Fruit fly (Drosophila melanogaster): ENCODE data around the gene CG11313.

The CG11313 gene

dm6 chr3R:30775249-30775648, 44.3 kb upstream of the CG11313 start (continued):
- TF ChIP-seq CG10669 (GFP tag; optimal IDR thresholded peaks at IDR 0.05) (no peak), vri (GFP tag; optimal IDR thresholded peaks at IDR 0.05) (no peak), CG9139 (GFP tag; optimal IDR thresholded peaks at IDR 0.05) (no peak), Hr39 (GFP tag; optimal IDR thresholded peaks at IDR 0.05) (peak; percentile 2), acj6 (GFP tag; optimal IDR thresholded peaks at IDR 0.05) (peak; percentile 20), esn (GFP tag; optimal IDR thresholded peaks at IDR 0.05) (peak; percentile 36), CG6163 (GFP tag; IDR thresholded peaks at IDR 0.05) (peak; percentile 45; the same call in 1 of the 3 replicates), CG8632 (GFP tag; optimal IDR thresholded peaks at IDR 0.05) (peak; percentile 8), CG6808 (GFP tag; optimal IDR thresholded peaks at IDR 0.05) (no peak), fd85E (GFP tag; optimal IDR thresholded peaks at IDR 0.05) (no peak), dac (GFP tag; optimal IDR thresholded peaks at IDR 0.05) (no peak), net (GFP tag; optimal IDR thresholded peaks at IDR 0.05) (peak; percentile 27), CG32006 (GFP tag; optimal IDR thresholded peaks at IDR 0.05) (peak; percentile 44), CG3919 (GFP tag; optimal IDR thresholded peaks at IDR 0.05) (peak; percentile 22), Met (GFP tag; optimal IDR thresholded peaks at IDR 0.05) (no peak), CG1621 (tag; optimal IDR thresholded peaks at IDR 0.05) (no peak), OdsH (GFP tag; optimal IDR thresholded peaks at IDR 0.05) (peak; percentile 15), achi (GFP tag; optimal IDR thresholded peaks at IDR 0.05) (no peak), salr (GFP tag; optimal IDR thresholded peaks at IDR 0.05) (no peak), CG10631 (GFP tag; optimal IDR thresholded peaks at IDR 0.05) (peak; percentile 24), Smox (GFP tag; optimal IDR thresholded peaks at IDR 0.05) (no peak), Eip78C (GFP tag) (peak; percentile 84)

- TF ChIP-seq CG34406 (GFP tag; optimal IDR thresholded peaks at IDR 0.05), result no peak
- TF ChIP-seq CG15336 (GFP tag; IDR thresholded peaks at IDR 0.05), result no peak
- TF ChIP-seq CG6163 (GFP tag; IDR thresholded peaks at IDR 0.05), result peak; percentile 47; the same call in 1 of the 3 replicates
- no peak for TF ChIP-seq CG1621 (tag; optimal IDR thresholded peaks at IDR 0.05)
- no peak for TF ChIP-seq fd59A (GFP tag; optimal IDR thresholded peaks at IDR 0.05)
- no peak for TF ChIP-seq Sox15 (GFP tag; optimal IDR thresholded peaks at IDR 0.05)
- no peak for TF ChIP-seq salr (GFP tag; optimal IDR thresholded peaks at IDR 0.05)
- 0 out of 3 replicates have a peak, but pooled peaks have one; percentile 43 for TF ChIP-seq eg (GFP tag; IDR thresholded peaks at IDR 0.05)
- peak; percentile 95 for TF ChIP-seq svp (GFP tag)
- TF ChIP-seq Sox14 (GFP tag; optimal IDR thresholded peaks at IDR 0.05), result peak; percentile 78
- TF ChIP-seq CG3919 (GFP tag; optimal IDR thresholded peaks at IDR 0.05), result peak; percentile 58
- TF ChIP-seq achi (GFP tag; optimal IDR thresholded peaks at IDR 0.05), result peak; percentile 43
- no peak for TF ChIP-seq CG9139 (GFP tag; optimal IDR thresholded peaks at IDR 0.05)
- no peak for TF ChIP-seq Sox102F (GFP tag; optimal IDR thresholded peaks at IDR 0.05)
- peak; percentile 7 for TF ChIP-seq pdm3 (GFP tag; optimal IDR thresholded peaks at IDR 0.05)
- TF ChIP-seq dsx (GFP tag; optimal IDR thresholded peaks at IDR 0.05; ENCODE audit: poor library complexity, severe bottlenecking), result peak; percentile 94
- no peak for TF ChIP-seq CG4318 (GFP tag; optimal IDR thresholded peaks at IDR 0.05)
- TF ChIP-seq OdsH (GFP tag; optimal IDR thresholded peaks at IDR 0.05), result no peak
- TF ChIP-seq Hr39 (GFP tag; optimal IDR thresholded peaks at IDR 0.05), result no peak
- peak; percentile 47 for TF ChIP-seq CG10631 (GFP tag; optimal IDR thresholded peaks at IDR 0.05)
- TF ChIP-seq CG11902 (GFP tag; optimal IDR thresholded peaks at IDR 0.05), result no peak
- peak; percentile 31 for TF ChIP-seq CG8319 (GFP tag; optimal IDR thresholded peaks at IDR 0.05)
- TF ChIP-seq CG11762 (GFP tag; optimal IDR thresholded peaks at IDR 0.05; ENCODE audit: insufficient read depth), result no peak
- TF ChIP-seq Ets21C (GFP tag; optimal IDR thresholded peaks at IDR 0.05), result no peak
- TF ChIP-seq CG31627 (GFP tag; optimal IDR thresholded peaks at IDR 0.05), result no peak
- 0 out of 3 replicates have a peak, but pooled peaks have one; percentile 23 for TF ChIP-seq CG8119 (GFP tag; IDR thresholded peaks at IDR 0.05)
- TF ChIP-seq dac (GFP tag; optimal IDR thresholded peaks at IDR 0.05), result no peak
- TF ChIP-seq Ets96B (tag; optimal IDR thresholded peaks at IDR 0.05), result peak; percentile 42
- TF ChIP-seq ss (GFP tag; optimal IDR thresholded peaks at IDR 0.05), result peak; percentile 8 to 34
- TF ChIP-seq vri (GFP tag; optimal IDR thresholded peaks at IDR 0.05), result no peak
- TF ChIP-seq Smox (GFP tag; optimal IDR thresholded peaks at IDR 0.05), result no peak
- no peak for TF ChIP-seq Eip93F (GFP tag; optimal IDR thresholded peaks at IDR 0.05)
- no peak for TF ChIP-seq Gug (GFP tag; IDR thresholded peaks at IDR 0.05)
- peak; percentile 24 for TF ChIP-seq CG7368 (GFP tag; optimal IDR thresholded peaks at IDR 0.05)
- no peak for TF ChIP-seq CG8632 (GFP tag; optimal IDR thresholded peaks at IDR 0.05)
- no peak for TF ChIP-seq CG6276 (GFP tag; optimal IDR thresholded peaks at IDR 0.05)
- no peak for TF ChIP-seq Blimp-1 (GFP tag; optimal IDR thresholded peaks at IDR 0.05)
- TF ChIP-seq Eip75B (GFP tag; optimal IDR thresholded peaks at IDR 0.05), result peak; percentile 3
- no peak for TF ChIP-seq fd85E (GFP tag; optimal IDR thresholded peaks at IDR 0.05)
Measured at dm6 chr3R:30772779-30773546, 42.0 kb upstream of the CG11313 start.
